Worm (Caenorhabditis elegans) whole organism, young adult: ENCODE results near the gene test-1.
A peak's percentile ranks its signal among the peaks of the same experiment; 100 is the strongest.

Experiments
- C06A6.2 ChIP-seq: fragments of 200-800 bp; sonication (Bioruptor generic); conservative IDR thresholded peaks from 2 replicates; pipeline ENCODE4 v1.3.6; 2022; ENCODE audit warnings: missing genetic modification characterization, missing compliant biosample characterization
- K11D2.4 ChIP-seq: fragments of 200-800 bp; sonication (Bioruptor generic); IDR thresholded peaks from 2 replicates; pipeline ENCODE4 v1.3.6; 2022; ENCODE audit warnings: missing genetic modification reagents, missing genetic modification characterization, missing compliant biosample characterization
- K12H6.12 ChIP-seq: fragments of 200-800 bp; sonication (Bioruptor generic); optimal IDR thresholded peaks from 2 replicates; lab custom pipeline; 2018; ENCODE audit warnings: mild to moderate bottlenecking, missing genetic modification characterization, missing compliant biosample characterization
- T26A5.8 ChIP-seq: sonication (generic microtip); optimal IDR thresholded peaks from 2 replicates; lab custom pipeline; 2016; ENCODE audit warnings: missing genetic modification characterization, missing compliant biosample characterization
- Y67H2A.10 ChIP-seq: fragments of 200-800 bp; sonication (Bioruptor generic); conservative IDR thresholded peaks from 2 replicates; pipeline ENCODE4 v1.3.6; 2022; ENCODE audit warnings: missing genetic modification reagents, missing genetic modification characterization, missing compliant biosample characterization
- ama-1 ChIP-seq, 3 experiments: fragments of 150-350 bp in 1 of 3; sonication (generic microtip) in 2 of 3; optimal IDR thresholded peaks; 2 replicates each; lab custom pipeline; 2014 to 2018; ENCODE audit warnings: missing biosample characterization in 2 of 3, missing genetic modification characterization in 2 of 3, missing genetic modification reagents in 2 of 3
- attf-3 ChIP-seq: fragments of 200-800 bp; sonication (Bioruptor generic); conservative IDR thresholded peaks from 2 replicates; pipeline ENCODE4 v1.3.6; 2022; ENCODE audit warnings: missing genetic modification reagents, missing genetic modification characterization, missing compliant biosample characterization
- egl-44 ChIP-seq: fragments of 200-800 bp; sonication (Bioruptor generic); IDR thresholded peaks from 2 replicates; pipeline ENCODE4 v1.3.6; 2022; ENCODE audit warnings: missing genetic modification reagents, missing genetic modification characterization, missing compliant biosample characterization
- gei-17 ChIP-seq: fragments of 200-800 bp; sonication (Bioruptor generic); optimal IDR thresholded peaks from 2 replicates; lab custom pipeline; 2018; ENCODE audit warnings: mild to moderate bottlenecking, missing genetic modification characterization, missing compliant biosample characterization
- pha-4 ChIP-seq: fragments of 150-350 bp; sonication (generic microtip); optimal IDR thresholded peaks from 2 replicates; lab custom pipeline; 2014; ENCODE audit warnings: missing biosample characterization, missing genetic modification reagents, missing genetic modification characterization
- repo-1 ChIP-seq: sonication (generic microtip); optimal IDR thresholded peaks from 2 replicates; lab custom pipeline; 2017; ENCODE audit warnings: mild to moderate bottlenecking, missing genetic modification characterization, missing compliant biosample characterization
- snpc-4 ChIP-seq, 5 experiments: fragments of 150-350 bp in 1 of 5; sonication (generic microtip) in 4 of 5; optimal IDR thresholded peaks; 2 replicates each; lab custom pipeline; 2014 to 2018; ENCODE audit warnings: missing genetic modification characterization in 5 of 5, missing biosample characterization in 3 of 5, antibody characterized with exemption in 2 of 5, mild to moderate bottlenecking in 2 of 5, missing compliant biosample characterization in 2 of 5, missing genotype in 2 of 5, moderate library complexity in 2 of 5, missing genetic modification reagents in 1 of 5

ce11 chrIV:2177545-2177944, 40.8 kb downstream of the test-1 start, which contains the start of gene hrpu-2:
- peak; percentile 47 for TF ChIP-seq K12H6.12 (tag; lab: Kevin White, UChicago)
- TF ChIP-seq gei-17 (GFP tag; lab: Kevin White, UChicago): no peak
- TF ChIP-seq ama-1 (optimal IDR thresholded peaks at IDR 0.05; lab: Kevin White, UChicago): no peak
- TF ChIP-seq ama-1 (GFP tag; optimal IDR thresholded peaks at IDR 0.05; lab: Kevin White, UChicago): no peak
- TF ChIP-seq pha-4 (tag; lab: Kevin White, UChicago): no peak
- TF ChIP-seq C06A6.2 (GFP tag; lab: Robert Waterston, UW): no peak
- peak; percentile 75 for TF ChIP-seq repo-1 (tag; lab: Kevin White, UChicago)
- TF ChIP-seq egl-44 (GFP tag; lab: Robert Waterston, UW): no peak
- peak; percentile 6 for TF ChIP-seq snpc-4 (GFP tag; optimal IDR thresholded peaks at IDR 0.05; lab: Kevin White, UChicago)
- peak in 2 of 4 experiments; percentile 17 to 74 for TF ChIP-seq snpc-4 (tag; optimal IDR thresholded peaks at IDR 0.05; lab: Kevin White, UChicago)
- no peak for TF ChIP-seq T26A5.8 (tag; lab: Kevin White, UChicago)
- TF ChIP-seq K11D2.4 (GFP tag; lab: Robert Waterston, UW): peak; percentile 83
- TF ChIP-seq Y67H2A.10 (GFP tag; lab: Robert Waterston, UW): no peak
- peak; percentile 46; the same call in 1 of the 2 replicates for TF ChIP-seq attf-3 (GFP tag; lab: Robert Waterston, UW)
